Fruit fly (Drosophila melanogaster) whole organism, embryonic: Measurements from ENCODE around the gene MsrA.

Experiments
- ATbp ChIP-seq: fragments of 200-800 bp; sonication (Bioruptor generic); optimal IDR thresholded peaks from 2 replicates; lab custom pipeline; 2017; ENCODE audit warnings: missing biosample characterization, mild to moderate bottlenecking, missing genetic modification characterization, missing genetic modification reagents
- Asciz ChIP-seq: fragments of 200-800 bp; sonication (Bioruptor generic); optimal IDR thresholded peaks from 2 replicates; lab custom pipeline; 2017; ENCODE audit warnings: missing biosample characterization, mild to moderate bottlenecking, missing genetic modification characterization, missing genetic modification reagents
- B-H2 ChIP-seq: fragments of 200-800 bp; sonication (Bioruptor generic); optimal IDR thresholded peaks from 2 replicates; lab custom pipeline; 2018; ENCODE audit warnings: missing biosample characterization, mild to moderate bottlenecking, missing genetic modification characterization
- BtbVII ChIP-seq: fragments of 200-800 bp; sonication (Bioruptor generic); optimal IDR thresholded peaks from 3 replicates; lab custom pipeline; 2017; ENCODE audit warnings: missing biosample characterization, mild to moderate bottlenecking, missing genetic modification characterization
- CG10209 ChIP-seq: fragments of 200-800 bp; sonication (Bioruptor generic); optimal IDR thresholded peaks from 3 replicates; lab custom pipeline; 2017; ENCODE audit warnings: missing biosample characterization, mild to moderate bottlenecking, missing genetic modification characterization, missing genetic modification reagents
- CG10321 ChIP-seq: fragments of 200-800 bp; sonication (Bioruptor generic); IDR thresholded peaks from 2 replicates; pipeline ENCODE4 v1.3.6; 2022; ENCODE audit warnings: missing biosample characterization, missing genetic modification characterization
- CG10543 ChIP-seq: fragments of 200-800 bp; sonication (Bioruptor generic); optimal IDR thresholded peaks from 3 replicates; lab custom pipeline; 2017; ENCODE audit warnings: missing biosample characterization, mild to moderate bottlenecking, missing genetic modification characterization, moderate library complexity
- CG12769 ChIP-seq: fragments of 200-800 bp; sonication (Bioruptor generic); optimal IDR thresholded peaks from 2 replicates; lab custom pipeline; 2019; ENCODE audit warnings: missing biosample characterization, mild to moderate bottlenecking, missing genetic modification characterization, moderate library complexity
- CG13296 ChIP-seq: fragments of 200-800 bp; sonication (Bioruptor generic); optimal IDR thresholded peaks from 3 replicates; lab custom pipeline; 2018; ENCODE audit warnings: missing biosample characterization, mild to moderate bottlenecking, missing genetic modification characterization
- CG13894 ChIP-seq: fragments of 200-800 bp; sonication (Bioruptor generic); optimal IDR thresholded peaks from 3 replicates; lab custom pipeline; 2018; ENCODE audit warnings: missing biosample characterization, mild to moderate bottlenecking, missing genetic modification characterization, moderate library complexity
- CG14014 ChIP-seq: fragments of 200-800 bp; sonication (Bioruptor generic); IDR thresholded peaks from 2 replicates; pipeline ENCODE4 v1.3.6; 2022; ENCODE audit warnings: missing biosample characterization, missing genetic modification characterization
- CG14710 ChIP-seq: fragments of 200-800 bp; sonication (Bioruptor generic); optimal IDR thresholded peaks from 3 replicates; lab custom pipeline; 2019; ENCODE audit warnings: missing biosample characterization, mild to moderate bottlenecking, missing genetic modification characterization, moderate library complexity
- CG15011 ChIP-seq: fragments of 200-800 bp; sonication (Bioruptor generic); optimal IDR thresholded peaks from 3 replicates; lab custom pipeline; 2018; ENCODE audit warnings: missing biosample characterization, mild to moderate bottlenecking, missing genetic modification characterization
- CG15269 ChIP-seq: fragments of 200-800 bp; sonication (Bioruptor generic); optimal IDR thresholded peaks from 2 replicates; lab custom pipeline; 2018; ENCODE audit warnings: missing biosample characterization, mild to moderate bottlenecking, missing genetic modification characterization, moderate library complexity
- CG15514 ChIP-seq: fragments of 200-800 bp; sonication (Bioruptor generic); optimal IDR thresholded peaks from 3 replicates; lab custom pipeline; 2017; ENCODE audit warnings: missing biosample characterization, missing genetic modification characterization, mild to moderate bottlenecking, moderate library complexity, missing genetic modification reagents
- CG17361 ChIP-seq: fragments of 200-800 bp; sonication (Bioruptor generic); IDR thresholded peaks from 3 replicates; pipeline ENCODE4 v1.3.6; 2022; ENCODE audit warnings: missing biosample characterization, missing genetic modification characterization
- CG17829 ChIP-seq: fragments of 200-800 bp; optimal IDR thresholded peaks from 2 replicates; lab custom pipeline; 2019; ENCODE audit warnings: missing biosample characterization, mild to moderate bottlenecking, missing genetic modification characterization, moderate library complexity
- CG18599 ChIP-seq: fragments of 200-800 bp; sonication (Bioruptor generic); optimal IDR thresholded peaks from 3 replicates; lab custom pipeline; 2017; ENCODE audit warnings: missing biosample characterization, missing genetic modification characterization, mild to moderate bottlenecking, moderate library complexity, missing genetic modification reagents
- CG18619 ChIP-seq: fragments of 200-800 bp; sonication (Bioruptor generic); optimal IDR thresholded peaks from 3 replicates; lab custom pipeline; 2017; ENCODE audit warnings: missing biosample characterization, mild to moderate bottlenecking, missing genetic modification characterization
- CG2129 ChIP-seq: fragments of 200-800 bp; sonication (Bioruptor generic); IDR thresholded peaks from 2 replicates; pipeline ENCODE4 v1.3.6; 2022; ENCODE audit warnings: missing biosample characterization, missing genetic modification characterization; ENCODE audit not compliant: partially characterized antibody
- CG31388 ChIP-seq: fragments of 200-800 bp; sonication (Bioruptor generic); optimal IDR thresholded peaks from 2 replicates; lab custom pipeline; 2016; ENCODE audit warnings: missing biosample characterization, missing genetic modification characterization
- CG34376 ChIP-seq: fragments of 200-800 bp; sonication (Bioruptor generic); optimal IDR thresholded peaks from 2 replicates; lab custom pipeline; 2018; ENCODE audit warnings: missing biosample characterization, mild to moderate bottlenecking, missing genetic modification characterization
- CG34422 ChIP-seq: fragments of 200-800 bp; sonication (Bioruptor generic); IDR thresholded peaks from 3 replicates; pipeline ENCODE4 v1.3.6; 2022; ENCODE audit warnings: missing biosample characterization, missing genetic modification characterization
- CG4328 ChIP-seq: fragments of 200-800 bp; sonication (Bioruptor generic); optimal IDR thresholded peaks from 3 replicates; lab custom pipeline; 2017; ENCODE audit warnings: missing biosample characterization, missing genetic modification reagents, missing genetic modification characterization
- CG6272 ChIP-seq: fragments of 200-800 bp; sonication (Bioruptor generic); IDR thresholded peaks from 2 replicates; pipeline ENCODE4 v1.3.6; 2022; ENCODE audit warnings: missing biosample characterization, missing genetic modification characterization
- CG7556 ChIP-seq: fragments of 200-800 bp; sonication (Bioruptor generic); optimal IDR thresholded peaks from 2 replicates; lab custom pipeline; 2017; ENCODE audit warnings: missing biosample characterization, mild to moderate bottlenecking, missing genetic modification characterization
- CG7839 ChIP-seq: fragments of 200-800 bp; sonication (Bioruptor generic); optimal IDR thresholded peaks from 3 replicates; lab custom pipeline; 2018; ENCODE audit warnings: missing biosample characterization, mild to moderate bottlenecking, missing genetic modification characterization, moderate library complexity
- CG7928 ChIP-seq: fragments of 200-800 bp; sonication (Bioruptor generic); optimal IDR thresholded peaks from 2 replicates; lab custom pipeline; 2017; ENCODE audit warnings: missing biosample characterization, mild to moderate bottlenecking, missing genetic modification characterization
- CG8290 ChIP-seq, 3 experiments: fragments of 200-800 bp; sonication (Bioruptor generic); optimal IDR thresholded peaks; 2 replicates each; lab custom pipeline; 2016 to 2019; ENCODE audit warnings: missing biosample characterization in 3 of 3, missing genetic modification characterization in 3 of 3, mild to moderate bottlenecking in 2 of 3, moderate library complexity in 1 of 3
- Fer1 ChIP-seq: fragments of 200-800 bp; sonication (Bioruptor generic); optimal IDR thresholded peaks from 2 replicates; lab custom pipeline; 2017; ENCODE audit warnings: missing biosample characterization, mild to moderate bottlenecking, missing genetic modification characterization
- Fer3 ChIP-seq: fragments of 200-800 bp; sonication (Bioruptor generic); optimal IDR thresholded peaks from 2 replicates; lab custom pipeline; 2018; ENCODE audit warnings: missing biosample characterization, mild to moderate bottlenecking, missing genetic modification characterization, moderate library complexity
- HHEX ChIP-seq: fragments of 200-800 bp; sonication (Bioruptor generic); optimal IDR thresholded peaks from 3 replicates; lab custom pipeline; 2017; ENCODE audit warnings: missing biosample characterization, mild to moderate bottlenecking, missing genetic modification characterization, missing genetic modification reagents
- HmgZ ChIP-seq: fragments of 200-800 bp; sonication (Bioruptor generic); optimal IDR thresholded peaks from 2 replicates; lab custom pipeline; 2018; ENCODE audit warnings: missing biosample characterization, mild to moderate bottlenecking, missing genetic modification characterization
- Side ChIP-seq: fragments of 200-800 bp; sonication (Bioruptor generic); optimal IDR thresholded peaks from 2 replicates; lab custom pipeline; 2016; ENCODE audit warnings: missing biosample characterization, missing genetic modification characterization
- bab2 ChIP-seq: fragments of 200-800 bp; sonication (Bioruptor generic); optimal IDR thresholded peaks from 2 replicates; lab custom pipeline; 2016; ENCODE audit warnings: missing biosample characterization, missing genetic modification characterization
- danr ChIP-seq: fragments of 200-800 bp; sonication (Bioruptor generic); IDR thresholded peaks from 2 replicates; pipeline ENCODE4 v1.3.6; 2022; ENCODE audit warnings: missing biosample characterization, missing genetic modification characterization
- dysf ChIP-seq: fragments of 200-800 bp; sonication (Bioruptor generic); IDR thresholded peaks from 3 replicates; pipeline ENCODE4 v1.3.6; 2022; ENCODE audit warnings: missing biosample characterization, missing genetic modification characterization
- exex ChIP-seq: fragments of 200-800 bp; sonication (Bioruptor generic); optimal IDR thresholded peaks from 4 replicates; lab custom pipeline; 2018; ENCODE audit warnings: missing biosample characterization, mild to moderate bottlenecking, missing genetic modification characterization, moderate library complexity
- fd102C ChIP-seq: fragments of 200-800 bp; sonication (Bioruptor generic); optimal IDR thresholded peaks from 2 replicates; lab custom pipeline; 2018; ENCODE audit warnings: missing biosample characterization, mild to moderate bottlenecking, missing genetic modification characterization, moderate library complexity
- fd96Cb ChIP-seq: fragments of 200-800 bp; sonication (Bioruptor generic); optimal IDR thresholded peaks from 2 replicates; lab custom pipeline; 2018; ENCODE audit warnings: missing biosample characterization, mild to moderate bottlenecking, missing genetic modification characterization, moderate library complexity
- insv ChIP-seq, 2 experiments: fragments of 200-800 bp; sonication (Bioruptor generic); optimal IDR thresholded peaks; 3 replicates each; lab custom pipeline; 2016 to 2018; ENCODE audit warnings: missing biosample characterization in 2 of 2, missing genetic modification characterization in 2 of 2
- lola ChIP-seq, 3 experiments: fragments of >200 bp in 2 of 3; fragments of 200-800 bp in 1 of 3; sonication (Bioruptor generic) in 1 of 3; optimal IDR thresholded peaks; 2 replicates each; lab custom pipeline; 2017 to 2019; ENCODE audit warnings: missing biosample characterization in 3 of 3, missing genetic modification characterization in 3 of 3, mild to moderate bottlenecking in 1 of 3, moderate library complexity in 1 of 3
- odd ChIP-seq: fragments of 200-800 bp; sonication (Bioruptor generic); optimal IDR thresholded peaks from 2 replicates; lab custom pipeline; 2017; ENCODE audit warnings: missing biosample characterization, mild to moderate bottlenecking, missing genetic modification characterization
- org-1 ChIP-seq: fragments of 200-800 bp; sonication (Bioruptor generic); optimal IDR thresholded peaks from 2 replicates; lab custom pipeline; 2017; ENCODE audit warnings: missing biosample characterization, missing genetic modification characterization
- p53 ChIP-seq: fragments of 200-800 bp; sonication (Bioruptor generic); optimal IDR thresholded peaks from 2 replicates; lab custom pipeline; 2016; ENCODE audit warnings: missing biosample characterization, missing genetic modification characterization
- pum ChIP-seq: fragments of 200-800 bp; sonication (Bioruptor generic); optimal IDR thresholded peaks from 2 replicates; lab custom pipeline; 2016; ENCODE audit warnings: missing biosample characterization, missing genetic modification characterization
- scrt ChIP-seq: fragments of 200-800 bp; sonication (Bioruptor generic); optimal IDR thresholded peaks from 2 replicates; lab custom pipeline; 2018; ENCODE audit warnings: missing biosample characterization, mild to moderate bottlenecking, missing genetic modification characterization, moderate library complexity
- seq ChIP-seq: fragments of 200-800 bp; sonication (Bioruptor generic); IDR thresholded peaks from 2 replicates; pipeline ENCODE4 v1.3.6; 2022; ENCODE audit warnings: missing biosample characterization, missing genetic modification characterization
- sob ChIP-seq: fragments of 200-800 bp; sonication (Bioruptor generic); IDR thresholded peaks from 2 replicates; pipeline ENCODE4 v1.3.6; 2022; ENCODE audit warnings: missing biosample characterization, missing genetic modification characterization

MsrA gene

dm6 chr3L:15548843-15549242 is 38.0 kb downstream of the MsrA start (continued):
- no peak for TF ChIP-seq CG10321 (GFP tag; lab: Robert Waterston, UW)
- peak; percentile 37 for TF ChIP-seq org-1 (GFP tag; lab: Kevin White, UChicago)
- no peak for TF ChIP-seq CG8290 (GFP tag; optimal IDR thresholded peaks at IDR 0.05; lab: Kevin White, UChicago)
- TF ChIP-seq CG8290 (tag; optimal IDR thresholded peaks at IDR 0.05; lab: Kevin White, UChicago) = peak in 1 of 2 experiments; percentile 61
- peak; percentile 35 for TF ChIP-seq CG15011 (GFP tag; lab: Kevin White, UChicago)
- TF ChIP-seq CG13296 = peak; percentile 49
- peak; percentile 10; the same call in 1 of the 2 replicates for TF ChIP-seq sob (GFP tag; lab: Robert Waterston, UW)
- peak; percentile 6 for TF ChIP-seq HmgZ (tag; lab: Kevin White, UChicago)
- no peak for TF ChIP-seq CG7839
- peak; percentile 56 for TF ChIP-seq Fer1 (GFP tag; lab: Kevin White, UChicago)
- TF ChIP-seq CG2129 (GFP tag; lab: Robert Waterston, UW) = no peak
- TF ChIP-seq B-H2 (GFP tag; lab: Kevin White, UChicago) = peak; percentile 29
- TF ChIP-seq CG10209 (GFP tag; lab: Kevin White, UChicago) = peak; percentile 45
- TF ChIP-seq Asciz = peak; percentile 28
- no peak for TF ChIP-seq CG34422 (GFP tag; lab: Robert Waterston, UW)
- TF ChIP-seq dysf (GFP tag; lab: Robert Waterston, UW) = no peak
- peak; percentile 59 for TF ChIP-seq ATbp (GFP tag; lab: Kevin White, UChicago)
- TF ChIP-seq bab2 = peak; percentile 32
- no peak for TF ChIP-seq pum (GFP tag; lab: Kevin White, UChicago)
- TF ChIP-seq insv (GFP tag; optimal IDR thresholded peaks at IDR 0.05; lab: Kevin White, UChicago) = no peak
- TF ChIP-seq Fer3 = peak; percentile 48
- TF ChIP-seq CG15514 (GFP tag; lab: Kevin White, UChicago) = peak; percentile 48
- no peak for TF ChIP-seq fd96Cb (tag; lab: Kevin White, UChicago)
- TF ChIP-seq Side = peak; percentile 15
- no peak for TF ChIP-seq CG17829 (tag; lab: Kevin White, UChicago)
- TF ChIP-seq CG14710 (tag; lab: Kevin White, UChicago) = no peak
- TF ChIP-seq CG7928 (GFP tag; lab: Kevin White, UChicago) = peak; percentile 12
- TF ChIP-seq CG4328 (GFP tag; lab: Kevin White, UChicago) = peak; percentile 42
- TF ChIP-seq p53 = no peak
- TF ChIP-seq CG14014 (GFP tag; lab: Robert Waterston, UW) = peak; percentile 13; the same call in 1 of the 2 replicates
- peak; percentile 66 for TF ChIP-seq BtbVII (GFP tag; lab: Kevin White, UChicago)
- peak; percentile 20; the same call in 1 of the 2 replicates for TF ChIP-seq danr (GFP tag; lab: Robert Waterston, UW)
- TF ChIP-seq CG6272 = no peak
- peak; percentile 72 for TF ChIP-seq CG18599 (GFP tag; lab: Kevin White, UChicago)
- peak; percentile 57 for TF ChIP-seq CG12769 (tag; lab: Kevin White, UChicago)
- no peak for TF ChIP-seq lola (GFP tag; optimal IDR thresholded peaks at IDR 0.05; lab: Kevin White, UChicago)
- TF ChIP-seq fd102C (GFP tag; lab: Kevin White, UChicago) = no peak
- TF ChIP-seq odd (GFP tag; lab: Kevin White, UChicago) = peak; percentile 16
- 0 out of 2 replicates have a peak, but pooled peaks have one; percentile 19 for TF ChIP-seq seq
- TF ChIP-seq exex (tag; lab: Kevin White, UChicago) = peak; percentile 7
- peak; percentile 59 for TF ChIP-seq CG34376 (GFP tag; lab: Kevin White, UChicago)
- peak; percentile 19 for TF ChIP-seq CG13894 (tag; lab: Kevin White, UChicago)
- TF ChIP-seq scrt (GFP tag; lab: Kevin White, UChicago) = no peak
- TF ChIP-seq HHEX = peak; percentile 34
- TF ChIP-seq CG10543 (GFP tag; lab: Kevin White, UChicago) = peak; percentile 54
- 0 out of 3 replicates have a peak, but pooled peaks have one; percentile 17 for TF ChIP-seq CG17361
- TF ChIP-seq CG15269 (tag; lab: Kevin White, UChicago) = no peak
- TF ChIP-seq CG7556 (GFP tag; lab: Kevin White, UChicago) = peak; percentile 23
- peak; percentile 11 for TF ChIP-seq CG18619
- TF ChIP-seq CG31388 (GFP tag; lab: Kevin White, UChicago) = no peak
